Fruit fly (Drosophila melanogaster) whole organism, embryonic: ENCODE measurements around the gene CkIIalpha-i3.

ENCODE experiments used
- ATbp ChIP-seq: fragments of 200-800 bp; sonication (Bioruptor generic); optimal IDR thresholded peaks from 2 replicates; lab custom pipeline; 2017; ENCODE audit warnings: missing biosample characterization, mild to moderate bottlenecking, missing genetic modification characterization, missing genetic modification reagents
- Atf6 ChIP-seq: fragments of 200-800 bp; sonication (Bioruptor generic); IDR thresholded peaks from 2 replicates; pipeline ENCODE4 v1.3.6; 2022; ENCODE audit warnings: missing biosample characterization, missing genetic modification characterization
- B-H2 ChIP-seq: fragments of 200-800 bp; sonication (Bioruptor generic); optimal IDR thresholded peaks from 2 replicates; lab custom pipeline; 2018; ENCODE audit warnings: missing biosample characterization, mild to moderate bottlenecking, missing genetic modification characterization
- BtbVII ChIP-seq: fragments of 200-800 bp; sonication (Bioruptor generic); optimal IDR thresholded peaks from 3 replicates; lab custom pipeline; 2017; ENCODE audit warnings: missing biosample characterization, mild to moderate bottlenecking, missing genetic modification characterization
- CG1024 ChIP-seq: fragments of 200-800 bp; sonication (Bioruptor generic); IDR thresholded peaks from 2 replicates; pipeline ENCODE4 v1.3.6; 2022; ENCODE audit warnings: missing biosample characterization, missing genetic modification characterization
- CG10366 ChIP-seq: fragments of 200-800 bp; sonication (Bioruptor generic); IDR thresholded peaks from 2 replicates; pipeline ENCODE4 v1.3.6; 2022; ENCODE audit warnings: missing biosample characterization, missing genetic modification characterization
- CG12219 ChIP-seq: fragments of 200-800 bp; sonication (Bioruptor generic); optimal IDR thresholded peaks from 3 replicates; lab custom pipeline; 2018; ENCODE audit warnings: missing biosample characterization, mild to moderate bottlenecking, missing genetic modification characterization
- CG13424 ChIP-seq: fragments of 200-800 bp; sonication (Bioruptor generic); optimal IDR thresholded peaks from 2 replicates; lab custom pipeline; 2019; ENCODE audit warnings: missing biosample characterization, mild to moderate bottlenecking, missing genetic modification characterization, moderate library complexity
- CG13624 ChIP-seq: fragments of 200-800 bp; sonication (Bioruptor generic); optimal IDR thresholded peaks from 2 replicates; lab custom pipeline; 2016; ENCODE audit warnings: missing biosample characterization, missing genetic modification characterization
- CG14014 ChIP-seq: fragments of 200-800 bp; sonication (Bioruptor generic); IDR thresholded peaks from 2 replicates; pipeline ENCODE4 v1.3.6; 2022; ENCODE audit warnings: missing biosample characterization, missing genetic modification characterization
- CG15073 ChIP-seq: fragments of 200-800 bp; sonication (Bioruptor generic); optimal IDR thresholded peaks from 2 replicates; lab custom pipeline; 2016; ENCODE audit warnings: missing biosample characterization, missing genetic modification characterization
- CG2129 ChIP-seq: fragments of 200-800 bp; sonication (Bioruptor generic); IDR thresholded peaks from 2 replicates; pipeline ENCODE4 v1.3.6; 2022; ENCODE audit warnings: missing biosample characterization, missing genetic modification characterization; ENCODE audit not compliant: partially characterized antibody
- CG2678 ChIP-seq: fragments of 200-800 bp; sonication (Bioruptor generic); optimal IDR thresholded peaks from 3 replicates; lab custom pipeline; 2019; ENCODE audit warnings: missing biosample characterization, mild to moderate bottlenecking, missing genetic modification characterization, moderate library complexity
- CG31441 ChIP-seq: fragments of 200-800 bp; sonication (Bioruptor generic); IDR thresholded peaks from 2 replicates; pipeline ENCODE4 v1.3.6; 2022; ENCODE audit warnings: missing biosample characterization, missing genetic modification characterization
- CG6254 ChIP-seq: fragments of 200-800 bp; sonication (Bioruptor generic); optimal IDR thresholded peaks from 3 replicates; lab custom pipeline; 2017; ENCODE audit warnings: mild to moderate bottlenecking, missing biosample characterization, missing genetic modification reagents, missing genetic modification characterization
- CG6654 ChIP-seq: fragments of 200-800 bp; sonication (Bioruptor generic); optimal IDR thresholded peaks from 2 replicates; lab custom pipeline; 2017; ENCODE audit warnings: missing biosample characterization, mild to moderate bottlenecking, missing genetic modification characterization
- CG8290 ChIP-seq, 3 experiments: fragments of 200-800 bp; sonication (Bioruptor generic); optimal IDR thresholded peaks; 2 replicates each; lab custom pipeline; 2016 to 2019; ENCODE audit warnings: missing biosample characterization in 3 of 3, missing genetic modification characterization in 3 of 3, mild to moderate bottlenecking in 2 of 3, moderate library complexity in 1 of 3
- CG8924 ChIP-seq: fragments of 200-800 bp; optimal IDR thresholded peaks from 3 replicates; lab custom pipeline; 2019; ENCODE audit warnings: missing biosample characterization, mild to moderate bottlenecking, missing genetic modification characterization, moderate library complexity
- CG8944 ChIP-seq: fragments of 200-800 bp; sonication (Bioruptor generic); optimal IDR thresholded peaks from 3 replicates; lab custom pipeline; 2016; ENCODE audit warnings: missing biosample characterization, missing genetic modification characterization
- D19B ChIP-seq: fragments of 200-800 bp; sonication (Bioruptor generic); optimal IDR thresholded peaks from 2 replicates; lab custom pipeline; 2017; ENCODE audit warnings: missing biosample characterization, mild to moderate bottlenecking, missing genetic modification characterization
- Fer1 ChIP-seq: fragments of 200-800 bp; sonication (Bioruptor generic); optimal IDR thresholded peaks from 2 replicates; lab custom pipeline; 2017; ENCODE audit warnings: missing biosample characterization, mild to moderate bottlenecking, missing genetic modification characterization
- Hr3 ChIP-seq: fragments of 200-800 bp; sonication (Bioruptor generic); optimal IDR thresholded peaks from 3 replicates; lab custom pipeline; 2016; ENCODE audit warnings: missing biosample characterization, missing genetic modification characterization
- Oaz ChIP-seq: fragments of 200-800 bp; sonication (Bioruptor generic); IDR thresholded peaks from 2 replicates; pipeline ENCODE4 v1.3.6; 2022; ENCODE audit warnings: missing biosample characterization, missing genetic modification characterization
- Sox102F ChIP-seq: fragments of 200-800 bp; sonication (Bioruptor generic); optimal IDR thresholded peaks from 2 replicates; lab custom pipeline; 2018; ENCODE audit warnings: missing biosample characterization, mild to moderate bottlenecking, missing genetic modification characterization, moderate library complexity
- Sry-β ChIP-seq: fragments of 200-800 bp; sonication (Bioruptor generic); optimal IDR thresholded peaks from 2 replicates; lab custom pipeline; 2018; ENCODE audit warnings: missing biosample characterization, mild to moderate bottlenecking, missing genetic modification characterization, moderate library complexity
- Xrp1 ChIP-seq: fragments of 200-800 bp; sonication (Bioruptor generic); IDR thresholded peaks from 2 replicates; pipeline ENCODE4 v1.3.6; 2022; ENCODE audit warnings: missing biosample characterization, missing genetic modification characterization
- ab ChIP-seq: fragments of 200-800 bp; sonication (Bioruptor generic); optimal IDR thresholded peaks from 2 replicates; lab custom pipeline; 2016; ENCODE audit warnings: missing biosample characterization, missing genetic modification characterization
- abd-A ChIP-seq: fragments of 200-800 bp; sonication (Bioruptor generic); optimal IDR thresholded peaks from 3 replicates; lab custom pipeline; 2019; ENCODE audit warnings: missing biosample characterization, mild to moderate bottlenecking, missing genetic modification characterization, moderate library complexity
- aop ChIP-seq: fragments of 200-800 bp; sonication (Bioruptor generic); IDR thresholded peaks from 2 replicates; pipeline ENCODE4 v1.3.6; 2022; ENCODE audit warnings: missing biosample characterization, missing genetic modification characterization
- cas ChIP-seq: fragments of 200-800 bp; sonication (Bioruptor generic); IDR thresholded peaks from 2 replicates; pipeline ENCODE4 v1.3.6; 2022; ENCODE audit warnings: missing biosample characterization, missing genetic modification characterization
- crc ChIP-seq: fragments of 200-800 bp; sonication (Bioruptor generic); optimal IDR thresholded peaks from 2 replicates; lab custom pipeline; 2016; ENCODE audit warnings: missing biosample characterization, missing genetic modification characterization
- disco-r ChIP-seq: fragments of 200-800 bp; sonication (Bioruptor generic); optimal IDR thresholded peaks from 2 replicates; lab custom pipeline; 2016; ENCODE audit warnings: missing biosample characterization, missing genetic modification characterization
- dm ChIP-seq: fragments of 200-800 bp; sonication (Bioruptor generic); optimal IDR thresholded peaks from 3 replicates; lab custom pipeline; 2016; ENCODE audit warnings: missing biosample characterization, missing genetic modification characterization
- dpn ChIP-seq, 2 experiments: fragments of 200-800 bp; sonication (Bioruptor generic); optimal IDR thresholded peaks; 3 replicates each; lab custom pipeline; 2016; ENCODE audit warnings: missing biosample characterization in 2 of 2, missing genetic modification characterization in 2 of 2
- fd64A ChIP-seq: fragments of 200-800 bp; sonication (Bioruptor generic); optimal IDR thresholded peaks from 3 replicates; lab custom pipeline; 2018; ENCODE audit warnings: missing biosample characterization, mild to moderate bottlenecking, missing genetic modification characterization
- gfzf ChIP-seq: fragments of 200-800 bp; sonication (Bioruptor generic); optimal IDR thresholded peaks from 2 replicates; lab custom pipeline; 2016; ENCODE audit warnings: missing biosample characterization, mild to moderate bottlenecking, missing genetic modification characterization, moderate library complexity
- grau ChIP-seq: fragments of 200-800 bp; optimal IDR thresholded peaks from 3 replicates; lab custom pipeline; 2019; ENCODE audit warnings: missing biosample characterization, mild to moderate bottlenecking, missing genetic modification characterization, moderate library complexity
- hth ChIP-seq: fragments of >200 bp; optimal IDR thresholded peaks from 2 replicates; lab custom pipeline; 2017; ENCODE audit warnings: inconsistent platforms
- kni ChIP-seq: fragments of 200-800 bp; sonication (Bioruptor generic); optimal IDR thresholded peaks from 3 replicates; lab custom pipeline; 2017; ENCODE audit warnings: mild to moderate bottlenecking, missing biosample characterization, missing genetic modification reagents, missing genetic modification characterization
- knrl ChIP-seq: fragments of 200-800 bp; sonication (Bioruptor generic); IDR thresholded peaks from 3 replicates; pipeline ENCODE4 v1.3.6; 2022; ENCODE audit warnings: missing biosample characterization, missing genetic modification characterization; ENCODE audit not compliant: partially characterized antibody
- lov ChIP-seq, 2 experiments: fragments of 200-800 bp in 1 of 2; fragments of >200 bp in 1 of 2; sonication (Bioruptor generic) in 1 of 2; IDR thresholded peaks in 1 of 2; optimal IDR thresholded peaks in 1 of 2; 2 replicates in 1 of 2; 3 replicates in 1 of 2; pipeline versions ENCODE4 v1.3.6 to Lab custom; 2017 to 2022; ENCODE audit warnings: missing biosample characterization in 1 of 2, missing genetic modification characterization in 1 of 2
- mam ChIP-seq: fragments of 200-800 bp; sonication (Bioruptor generic); optimal IDR thresholded peaks from 3 replicates; lab custom pipeline; 2016; ENCODE audit warnings: missing biosample characterization, missing genetic modification characterization
- mirr ChIP-seq: fragments of 200-800 bp; sonication (Bioruptor generic); optimal IDR thresholded peaks from 3 replicates; lab custom pipeline; 2018; ENCODE audit warnings: missing biosample characterization, mild to moderate bottlenecking, missing genetic modification characterization
- nom ChIP-seq: fragments of 200-800 bp; sonication (Bioruptor generic); optimal IDR thresholded peaks from 2 replicates; lab custom pipeline; 2017; ENCODE audit warnings: missing biosample characterization, missing genetic modification characterization, mild to moderate bottlenecking, moderate library complexity, missing genetic modification reagents
- sc ChIP-seq, 3 experiments: fragments of >200 bp in 2 of 3; fragments of 200-800 bp in 1 of 3; sonication (Bioruptor generic) in 1 of 3; optimal IDR thresholded peaks; 2 replicates in 2 of 3; 3 replicates in 1 of 3; lab custom pipeline; 2017; ENCODE audit warnings: mild to moderate bottlenecking in 1 of 3, missing biosample characterization in 1 of 3, missing genetic modification characterization in 1 of 3, missing genetic modification reagents in 1 of 3
- tin ChIP-seq: fragments of 200-800 bp; sonication (Bioruptor generic); optimal IDR thresholded peaks from 3 replicates; lab custom pipeline; 2016; ENCODE audit warnings: missing biosample characterization, missing genetic modification characterization
- ttk ChIP-seq: fragments of 200-800 bp; sonication (Bioruptor generic); IDR thresholded peaks from 2 replicates; pipeline ENCODE4 v2.1.2; 2022; ENCODE audit warnings: missing biosample characterization, missing genetic modification characterization
- wdn ChIP-seq: fragments of 200-800 bp; sonication (Bioruptor generic); IDR thresholded peaks from 2 replicates; pipeline ENCODE4 v1.3.6; 2022; ENCODE audit warnings: missing biosample characterization, missing genetic modification characterization

Gene CkIIalpha-i3

DNA sequence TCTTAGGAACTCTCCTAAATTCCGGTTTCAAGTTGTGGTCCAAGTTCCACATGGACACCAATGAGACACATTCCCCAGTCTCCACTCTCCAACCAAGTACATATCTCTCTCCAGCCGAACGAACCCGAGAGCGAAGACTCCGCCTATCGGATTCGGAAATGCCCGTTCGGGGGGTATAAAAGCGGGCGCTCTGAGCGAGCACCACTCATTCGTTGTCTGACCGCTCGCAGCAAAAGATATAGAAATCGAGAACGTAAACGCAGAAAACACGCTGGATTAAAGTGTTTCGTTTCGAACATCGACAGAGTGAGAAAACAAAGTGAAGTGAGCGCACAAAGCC is 38.8 kb upstream of the CkIIalpha-i3 start, which contains the start of gene emc (continued):
- TF ChIP-seq sc (optimal IDR thresholded peaks at IDR 0.05; lab: Kevin White, UChicago) (no peak), sc (GFP tag; optimal IDR thresholded peaks at IDR 0.05; lab: Kevin White, UChicago) (no peak), cas (GFP tag; lab: Robert Waterston, UW) (no peak), Oaz (GFP tag; lab: Robert Waterston, UW) (no peak), CG13624 (GFP tag; lab: Kevin White, UChicago) (peak; percentile 57), CG8924 (tag; lab: Kevin White, UChicago) (peak; percentile 45), Fer1 (GFP tag; lab: Kevin White, UChicago) (peak; percentile 77), aop (GFP tag; lab: Robert Waterston, UW) (0 out of 2 replicates have a peak, but pooled peaks have one; percentile 14), CG10366 (GFP tag; lab: Robert Waterston, UW) (peak; percentile 22; the same call in 1 of the 2 replicates), gfzf (GFP tag; lab: Kevin White, UChicago) (no peak), BtbVII (peak; percentile 85), Atf6 (GFP tag; lab: Robert Waterston, UW) (peak; percentile 63), fd64A (peak; percentile 57), ATbp (GFP tag; lab: Kevin White, UChicago) (peak; percentile 25), ttk (no peak), tin (peak; percentile 38), abd-A (tag; lab: Kevin White, UChicago) (peak; percentile 63), CG8944 (GFP tag; lab: Kevin White, UChicago) (no peak), CG8290 (GFP tag; optimal IDR thresholded peaks at IDR 0.05; lab: Kevin White, UChicago) (peak; percentile 23), CG8290 (tag; optimal IDR thresholded peaks at IDR 0.05; lab: Kevin White, UChicago) (peak in 1 of 2 experiments; percentile 85), knrl (GFP tag; lab: Robert Waterston, UW) (no peak; the same call in 2 of the 3 replicates), D19B (no peak), CG15073 (GFP tag; lab: Kevin White, UChicago) (no peak), Sry-β (GFP tag; lab: Kevin White, UChicago) (peak; percentile 14), Xrp1 (peak; percentile 10; the same call in 1 of the 2 replicates), disco-r (GFP tag; lab: Kevin White, UChicago) (no peak), CG2129 (no peak), wdn (no peak), mirr (GFP tag; lab: Kevin White, UChicago) (peak; percentile 91), CG6254 (GFP tag; lab: Kevin White, UChicago) (no peak), lov (optimal IDR thresholded peaks at IDR 0.05; lab: Kevin White, UChicago) (no peak), lov (GFP tag; IDR thresholded peaks at IDR 0.05; lab: Robert Waterston, UW) (no peak), kni (GFP tag; lab: Kevin White, UChicago) (peak; percentile 37), crc (GFP tag; lab: Kevin White, UChicago) (peak; percentile 9), CG2678 (tag; lab: Kevin White, UChicago) (peak; percentile 44), CG1024 (GFP tag; lab: Robert Waterston, UW) (no peak), CG31441 (GFP tag; lab: Robert Waterston, UW) (peak; percentile 39; the same call in 1 of the 2 replicates)
- TF ChIP-seq, all 482 proteins: peak for 251

DNA sequence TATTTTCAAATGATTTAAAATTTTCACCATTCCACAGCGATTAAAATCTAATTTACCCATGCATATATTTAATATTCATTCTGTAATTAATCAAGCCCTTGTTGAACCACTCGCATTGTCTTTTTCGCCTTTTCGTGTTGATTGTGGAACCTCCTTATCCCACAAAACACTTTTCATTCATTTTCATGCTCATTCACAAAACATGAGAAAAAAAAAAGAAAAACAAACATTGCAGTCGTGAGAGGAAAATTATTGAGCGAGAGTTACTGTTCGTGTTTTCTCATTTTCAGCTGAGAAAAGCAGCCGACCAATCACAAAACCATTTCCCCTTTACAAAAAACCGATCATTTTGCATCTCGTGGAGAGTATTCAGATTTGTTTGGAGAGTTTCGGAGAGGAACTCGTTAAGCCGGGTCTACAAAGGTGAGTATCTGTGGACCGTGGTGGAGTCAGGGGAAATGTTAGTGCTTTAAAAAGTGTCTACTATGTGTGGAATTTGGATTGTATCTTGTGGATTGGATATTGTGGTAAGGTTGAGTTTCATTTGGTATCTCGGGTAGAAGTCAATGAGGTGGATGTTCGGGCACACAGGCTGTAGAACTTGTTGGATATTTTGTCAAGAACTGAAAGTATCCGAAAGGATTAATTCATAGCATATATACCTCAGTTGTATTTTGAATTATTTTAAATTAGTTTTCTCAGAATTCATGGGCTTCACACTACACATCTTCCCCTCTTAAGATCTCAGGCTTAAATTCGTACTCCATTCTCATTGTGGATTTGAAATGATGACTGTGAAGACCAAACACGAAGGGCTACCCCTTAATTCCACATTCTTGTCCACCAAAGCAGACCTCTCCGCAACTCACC is 38.2 kb upstream of the CkIIalpha-i3 start:
- TF ChIP-seq hth (lab: Kevin White, UChicago) (no peak), ab (GFP tag; lab: Kevin White, UChicago) (no peak), CG13424 (tag; lab: Kevin White, UChicago) (no peak), mam (GFP tag; lab: Kevin White, UChicago) (no peak), dm (GFP tag; lab: Kevin White, UChicago) (no peak), CG14014 (GFP tag; lab: Robert Waterston, UW) (no peak), nom (GFP tag; lab: Kevin White, UChicago) (peak; percentile 34), CG12219 (GFP tag; lab: Kevin White, UChicago) (no peak), B-H2 (GFP tag; lab: Kevin White, UChicago) (no peak), grau (tag; lab: Kevin White, UChicago) (no peak), CG6654 (GFP tag; lab: Kevin White, UChicago) (no peak), dpn (GFP tag; optimal IDR thresholded peaks at IDR 0.05; lab: Kevin White, UChicago) (no peak), Sox102F (GFP tag; lab: Kevin White, UChicago) (no peak), Hr3 (no peak), gfzf (GFP tag; lab: Kevin White, UChicago) (no peak)
